Worm (Caenorhabditis elegans) whole organism, L3 larva: Measurements from ENCODE around the gene C24D10.49.

ENCODE experiments used
- R02D3.7 ChIP-seq: fragments of 150-350 bp; optimal IDR thresholded peaks from 2 replicates; lab custom pipeline; 2014; ENCODE audit warnings: missing biosample characterization, missing genetic modification characterization
- ZK546.5 ChIP-seq: sonication (generic microtip); optimal IDR thresholded peaks from 2 replicates; lab custom pipeline; 2017; ENCODE audit warnings: missing biosample characterization, missing genetic modification characterization
- aly-2 ChIP-seq: fragments of 150-350 bp; optimal IDR thresholded peaks from 2 replicates; lab custom pipeline; 2014; ENCODE audit warnings: missing biosample characterization, missing genetic modification characterization
- ama-1 ChIP-seq: fragments of 150-350 bp; optimal IDR thresholded peaks from 2 replicates; lab custom pipeline; 2018
- ceh-16 ChIP-seq: sonication (generic microtip); optimal IDR thresholded peaks from 2 replicates; lab custom pipeline; 2017; ENCODE audit warnings: missing biosample characterization, missing genetic modification characterization
- ceh-28 ChIP-seq: fragments of 150-350 bp; optimal IDR thresholded peaks from 2 replicates; lab custom pipeline; 2014; ENCODE audit warnings: missing biosample characterization, missing genetic modification reagents, missing genetic modification characterization
- ceh-82 ChIP-seq: fragments of 150-350 bp; optimal IDR thresholded peaks from 2 replicates; lab custom pipeline; 2014; ENCODE audit warnings: missing biosample characterization, missing genetic modification characterization
- ceh-9 ChIP-seq: sonication (generic microtip); optimal IDR thresholded peaks from 2 replicates; lab custom pipeline; 2018; ENCODE audit warnings: missing biosample characterization, missing genetic modification characterization
- daf-12 ChIP-seq: fragments of 150-350 bp; optimal IDR thresholded peaks from 2 replicates; lab custom pipeline; 2014; ENCODE audit warnings: missing biosample characterization, missing genetic modification reagents, missing genetic modification characterization
- egl-27 ChIP-seq: sonication (generic microtip); optimal IDR thresholded peaks from 4 replicates; lab custom pipeline; 2017; ENCODE audit warnings: missing biosample characterization, missing genetic modification reagents, missing genetic modification characterization
- egl-5 ChIP-seq: fragments of 150-350 bp; optimal IDR thresholded peaks from 2 replicates; lab custom pipeline; 2017; ENCODE audit warnings: missing biosample characterization, missing genetic modification reagents, missing genetic modification characterization, inconsistent platforms
- elt-1 ChIP-seq: fragments of 150-350 bp; optimal IDR thresholded peaks from 2 replicates; lab custom pipeline; 2014; ENCODE audit warnings: missing biosample characterization, missing genetic modification characterization
- elt-2 ChIP-seq: sonication (generic microtip); optimal IDR thresholded peaks from 2 replicates; lab custom pipeline; 2016; ENCODE audit warnings: missing genetic modification reagents, mild to moderate bottlenecking, missing genetic modification characterization, missing compliant biosample characterization
- elt-3 ChIP-seq, 3 experiments: fragments of 150-350 bp in 1 of 3; sonication (generic microtip) in 2 of 3; optimal IDR thresholded peaks; 2 replicates in 2 of 3; 4 replicates in 1 of 3; lab custom pipeline; 2014 to 2017; ENCODE audit warnings: missing biosample characterization in 3 of 3, missing genetic modification characterization in 3 of 3
- eor-1 ChIP-seq, 2 experiments: fragments of 150-350 bp; optimal IDR thresholded peaks; 2 replicates each; lab custom pipeline; 2014 to 2018; ENCODE audit warnings: missing biosample characterization in 2 of 2, missing genetic modification characterization in 2 of 2
- fkh-10 ChIP-seq: sonication (generic microtip); optimal IDR thresholded peaks from 2 replicates; lab custom pipeline; 2017; ENCODE audit warnings: missing biosample characterization, missing genetic modification reagents, missing genetic modification characterization
- fkh-2 ChIP-seq: fragments of 150-350 bp; optimal IDR thresholded peaks from 2 replicates; lab custom pipeline; 2014; ENCODE audit warnings: missing biosample characterization, missing genetic modification reagents, missing genetic modification characterization
- fos-1 ChIP-seq: fragments of 150-350 bp; optimal IDR thresholded peaks from 2 replicates; lab custom pipeline; 2014; ENCODE audit warnings: missing biosample characterization, missing genetic modification characterization
- hmg-11 ChIP-seq: sonication (generic microtip); optimal IDR thresholded peaks from 2 replicates; lab custom pipeline; 2016; ENCODE audit warnings: missing genetic modification characterization, missing compliant biosample characterization
- jun-1 ChIP-seq: fragments of 150-350 bp; optimal IDR thresholded peaks from 2 replicates; lab custom pipeline; 2014; ENCODE audit warnings: missing biosample characterization, missing genetic modification reagents, missing genetic modification characterization
- lin-15B ChIP-seq: fragments of 150-350 bp; optimal IDR thresholded peaks from 2 replicates; lab custom pipeline; 2014; ENCODE audit warnings: missing biosample characterization, missing genetic modification characterization
- lin-39 ChIP-seq: fragments of 150-350 bp; optimal IDR thresholded peaks from 2 replicates; lab custom pipeline; 2018; ENCODE audit warnings: missing biosample characterization, missing genetic modification reagents, missing genetic modification characterization
- lsy-12 ChIP-seq: sonication (generic microtip); optimal IDR thresholded peaks from 2 replicates; lab custom pipeline; 2016; ENCODE audit warnings: mild to moderate bottlenecking, missing genetic modification characterization, missing compliant biosample characterization
- mdl-1 ChIP-seq: fragments of 150-350 bp; optimal IDR thresholded peaks from 2 replicates; lab custom pipeline; 2014; ENCODE audit warnings: missing biosample characterization, missing genetic modification characterization
- mml-1 ChIP-seq: fragments of 150-350 bp; sonication (generic microtip); optimal IDR thresholded peaks from 3 replicates; lab custom pipeline; 2014; ENCODE audit warnings: missing biosample characterization, missing genetic modification characterization
- nfya-1 ChIP-seq: sonication (generic microtip); optimal IDR thresholded peaks from 2 replicates; lab custom pipeline; 2017; ENCODE audit warnings: missing genetic modification characterization, mild to moderate bottlenecking, missing compliant biosample characterization, antibody characterized with exemption, moderate library complexity; ENCODE audit not compliant: insufficient read depth
- nhr-11 ChIP-seq: fragments of 150-350 bp; optimal IDR thresholded peaks from 2 replicates; lab custom pipeline; 2014; ENCODE audit warnings: missing biosample characterization, missing genetic modification characterization
- nhr-12 ChIP-seq: fragments of 150-350 bp; optimal IDR thresholded peaks from 2 replicates; lab custom pipeline; 2014; ENCODE audit warnings: missing biosample characterization, missing genetic modification characterization
- nhr-23 ChIP-seq: fragments of 150-350 bp; optimal IDR thresholded peaks from 2 replicates; lab custom pipeline; 2014; ENCODE audit warnings: missing biosample characterization, missing genetic modification reagents, missing genetic modification characterization
- nhr-237 ChIP-seq: fragments of 150-350 bp; optimal IDR thresholded peaks from 2 replicates; lab custom pipeline; 2014; ENCODE audit warnings: missing biosample characterization, missing genetic modification characterization
- nhr-25 ChIP-seq: sonication (generic microtip); optimal IDR thresholded peaks from 2 replicates; lab custom pipeline; 2017; ENCODE audit warnings: missing biosample characterization, missing genetic modification characterization
- nhr-28 ChIP-seq: fragments of 150-350 bp; optimal IDR thresholded peaks from 2 replicates; lab custom pipeline; 2014; ENCODE audit warnings: missing biosample characterization, missing genetic modification characterization
- nhr-43 ChIP-seq: sonication (generic microtip); optimal IDR thresholded peaks from 2 replicates; lab custom pipeline; 2016; ENCODE audit warnings: mild to moderate bottlenecking, missing genetic modification characterization, missing compliant biosample characterization; ENCODE audit not compliant: poor library complexity, severe bottlenecking
- nhr-67 ChIP-seq: fragments of 150-350 bp; optimal IDR thresholded peaks from 2 replicates; lab custom pipeline; 2014; ENCODE audit warnings: missing biosample characterization, missing genetic modification characterization
- nhr-76 ChIP-seq: fragments of 150-350 bp; sonication (generic microtip); optimal IDR thresholded peaks from 5 replicates; lab custom pipeline; 2014; ENCODE audit warnings: missing biosample characterization, missing genetic modification characterization
- nhr-77 ChIP-seq: fragments of 150-350 bp; optimal IDR thresholded peaks from 2 replicates; lab custom pipeline; 2014; ENCODE audit warnings: missing biosample characterization, missing genetic modification characterization
- pha-4 ChIP-seq: fragments of 150-350 bp; optimal IDR thresholded peaks from 2 replicates; lab custom pipeline; 2014; ENCODE audit warnings: missing biosample characterization, missing genetic modification reagents, missing genetic modification characterization
- pqm-1 ChIP-seq: fragments of 150-350 bp; optimal IDR thresholded peaks from 2 replicates; lab custom pipeline; 2017; ENCODE audit warnings: missing biosample characterization, missing genetic modification characterization, inconsistent platforms
- sea-2 ChIP-seq: fragments of 150-350 bp; sonication (generic microtip); optimal IDR thresholded peaks from 4 replicates; lab custom pipeline; 2014; ENCODE audit warnings: missing biosample characterization, missing genetic modification reagents, missing genetic modification characterization
- skn-1 ChIP-seq: fragments of 150-350 bp; optimal IDR thresholded peaks from 2 replicates; lab custom pipeline; 2014; ENCODE audit warnings: missing biosample characterization, missing genetic modification characterization
- snpc-4 ChIP-seq: fragments of 150-350 bp; optimal IDR thresholded peaks from 2 replicates; lab custom pipeline; 2014; ENCODE audit warnings: missing biosample characterization, missing genetic modification characterization
- tbx-2 ChIP-seq: sonication (generic microtip); optimal IDR thresholded peaks from 2 replicates; lab custom pipeline; 2016; ENCODE audit warnings: mild to moderate bottlenecking, missing genetic modification characterization, missing compliant biosample characterization
- unc-39 ChIP-seq: sonication (generic microtip); optimal IDR thresholded peaks from 4 replicates; lab custom pipeline; 2017; ENCODE audit warnings: missing biosample characterization, missing genetic modification characterization
- unc-62 ChIP-seq: fragments of 150-350 bp; sonication (generic microtip); optimal IDR thresholded peaks from 4 replicates; lab custom pipeline; 2014; ENCODE audit warnings: missing biosample characterization, missing genetic modification reagents, missing genetic modification characterization
- zag-1 ChIP-seq: fragments of 150-350 bp; optimal IDR thresholded peaks from 2 replicates; lab custom pipeline; 2014; ENCODE audit warnings: missing biosample characterization, missing genetic modification characterization
- ztf-11 ChIP-seq: fragments of 150-350 bp; optimal IDR thresholded peaks from 2 replicates; lab custom pipeline; 2014; ENCODE audit warnings: missing biosample characterization, missing genetic modification characterization
- ztf-4 ChIP-seq: fragments of 150-350 bp; optimal IDR thresholded peaks from 2 replicates; lab custom pipeline; 2014; ENCODE audit warnings: missing biosample characterization, missing genetic modification characterization

Gene C24D10.49

DNA sequence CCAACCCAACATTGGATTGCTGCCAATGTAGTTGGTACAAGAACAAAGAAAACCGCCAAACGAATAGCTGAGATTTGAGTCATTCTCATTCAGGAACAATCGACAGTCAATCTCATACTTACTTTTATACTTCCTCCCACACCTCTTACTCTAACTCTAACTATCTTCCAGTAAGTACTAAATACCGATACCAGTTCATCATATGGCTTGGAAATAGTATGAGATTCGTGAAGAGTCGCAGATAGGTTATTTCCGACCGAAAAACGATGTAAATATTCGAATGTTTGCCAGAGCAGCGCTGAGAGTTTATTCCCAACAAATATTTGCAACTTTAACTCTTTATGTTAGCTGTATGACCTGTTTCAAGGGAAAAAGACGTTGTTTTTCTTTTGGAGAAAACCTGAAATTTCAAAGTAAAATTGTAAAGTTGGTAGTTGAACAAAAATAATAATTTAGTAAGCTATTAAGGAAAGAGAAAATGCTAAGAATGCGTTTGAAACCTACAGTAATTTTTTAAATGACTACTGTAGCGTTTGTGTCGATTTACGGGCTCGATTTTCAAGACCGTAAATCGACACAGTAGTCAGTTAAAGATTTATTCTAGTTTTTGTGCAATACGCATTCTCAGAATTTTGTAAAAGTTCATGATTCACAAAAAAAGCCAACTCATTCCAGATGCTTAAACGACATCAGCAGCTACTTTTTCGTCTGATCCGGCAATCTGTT lies 29.5 kb upstream of the C24D10.49 start, which contains the start of the genes W03F8.6 and mtrf-1L:
Gene W03F8.6, minus strand, starts transcription at position 101 of the 726 bp plus-strand sequence.
Gene mtrf-1L, plus strand, starts transcription at position 676 of the 726 bp plus-strand sequence.
- TF ChIP-seq elt-3 (tag; optimal IDR thresholded peaks at IDR 0.05; lab: Kevin White, UChicago) (no peak), zag-1 (tag; lab: Kevin White, UChicago) (no peak), tbx-2 (tag; lab: Kevin White, UChicago) (no peak), pha-4 (tag; lab: Kevin White, UChicago) (peak; percentile 70)

DNA sequence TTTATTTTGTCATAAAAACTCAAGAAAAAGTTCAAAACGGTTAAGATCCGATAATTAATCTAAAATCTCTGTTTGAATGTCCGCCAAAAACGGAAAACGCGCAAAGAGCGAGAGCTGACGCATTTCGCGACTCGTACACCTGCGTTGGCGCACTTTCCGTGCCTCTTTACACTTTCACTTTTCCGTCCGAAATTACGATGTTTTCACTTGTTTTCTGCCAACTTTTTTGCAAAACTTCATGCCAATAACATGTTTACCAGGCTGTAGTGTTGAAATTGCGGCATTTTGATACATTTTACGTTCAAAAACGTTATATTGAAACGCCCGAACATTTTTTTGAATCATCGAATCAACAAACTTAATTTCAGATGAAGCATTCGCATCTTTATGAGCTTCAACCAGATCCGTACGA lies 26.6 kb upstream of the C24D10.49 start, which contains the start of gene W03F8.4:
Gene W03F8.4, plus strand, starts transcription at position 369 of the 412 bp plus-strand sequence.
- TF ChIP-seq snpc-4 (peak; percentile 93), elt-2 (tag; lab: Kevin White, UChicago) (peak; percentile 62), lin-39 (peak; percentile 71), ceh-82 (peak; percentile 87), skn-1 (tag; lab: Kevin White, UChicago) (peak; percentile 84), ztf-11 (no peak), nhr-25 (tag; lab: Kevin White, UChicago) (peak; percentile 96), elt-3 (tag; optimal IDR thresholded peaks at IDR 0.05; lab: Kevin White, UChicago) (peak in 1 of 3 experiments; percentile 49), fkh-10 (GFP tag; lab: Kevin White, UChicago) (no peak), lin-15B (tag; lab: Kevin White, UChicago) (peak; percentile 96), ama-1 (lab: Kevin White, UChicago) (peak; percentile 53), nhr-23 (peak; percentile 97), jun-1 (tag; lab: Kevin White, UChicago) (peak; percentile 83), pha-4 (tag; lab: Kevin White, UChicago) (peak; percentile 94), pqm-1 (tag; lab: Kevin White, UChicago) (peak; percentile 42), fkh-2 (tag; lab: Kevin White, UChicago) (no peak), egl-27 (tag; lab: Kevin White, UChicago) (peak; percentile 24), unc-39 (tag; lab: Kevin White, UChicago) (no peak), mml-1 (tag; lab: Kevin White, UChicago) (no peak), unc-62 (GFP tag; lab: Kevin White, UChicago) (no peak), nhr-67 (tag; lab: Kevin White, UChicago) (no peak), daf-12 (no peak), nhr-28 (tag; lab: Kevin White, UChicago) (no peak), nhr-76 (tag; lab: Kevin White, UChicago) (no peak), nfya-1 (tag; lab: Kevin White, UChicago) (peak; percentile 91), nhr-12 (tag; lab: Kevin White, UChicago) (no peak), nhr-43 (tag; lab: Kevin White, UChicago) (peak; percentile 91), ceh-16 (tag; lab: Kevin White, UChicago) (no peak), tbx-2 (tag; lab: Kevin White, UChicago) (peak; percentile 92), nhr-11 (tag; lab: Kevin White, UChicago) (peak; percentile 35), mdl-1 (tag; lab: Kevin White, UChicago) (no peak), ZK546.5 (tag; lab: Kevin White, UChicago) (no peak), nhr-237 (tag; lab: Kevin White, UChicago) (no peak), egl-5 (tag; lab: Kevin White, UChicago) (peak; percentile 92), ceh-28 (peak; percentile 87), R02D3.7 (tag; lab: Kevin White, UChicago) (peak; percentile 88), eor-1 (tag; optimal IDR thresholded peaks at IDR 0.05; lab: Kevin White, UChicago) (no peak), sea-2 (GFP tag; lab: Kevin White, UChicago) (no peak), fos-1 (tag; lab: Kevin White, UChicago) (no peak), aly-2 (peak; percentile 28), nhr-77 (peak; percentile 74), ceh-9 (tag; lab: Kevin White, UChicago) (no peak), lsy-12 (tag; lab: Kevin White, UChicago) (peak; percentile 91), zag-1 (tag; lab: Kevin White, UChicago) (no peak), hmg-11 (tag; lab: Kevin White, UChicago) (peak; percentile 88), elt-1 (peak; percentile 69), ztf-4 (tag; lab: Kevin White, UChicago) (peak; percentile 74)
